Fruit fly (Drosophila melanogaster): ENCODE results near the gene CG15408.

Gene CG15408

dm6 chr2L:3307189-3307588 is 25.4 kb upstream of the CG15408 start:
- TF ChIP-seq Mnt (GFP tag; optimal IDR thresholded peaks at IDR 0.05): no peak
- peak; percentile 3 for TF ChIP-seq kay (GFP tag; ENCODE audit: borderline replicate concordance)
- TF ChIP-seq CG7045 (GFP tag; optimal IDR thresholded peaks at IDR 0.05): no peak
- TF ChIP-seq CG14711 (tag; optimal IDR thresholded peaks at IDR 0.05): no peak
- TF ChIP-seq CG1620 (GFP tag; optimal IDR thresholded peaks at IDR 0.05): no peak
- no peak for TF ChIP-seq cnc (optimal IDR thresholded peaks at IDR 0.05)
- no peak for TF ChIP-seq ovo (GFP tag; optimal IDR thresholded peaks at IDR 0.05)
- TF ChIP-seq CG5204 (GFP tag; optimal IDR thresholded peaks at IDR 0.05): no peak

DNA sequence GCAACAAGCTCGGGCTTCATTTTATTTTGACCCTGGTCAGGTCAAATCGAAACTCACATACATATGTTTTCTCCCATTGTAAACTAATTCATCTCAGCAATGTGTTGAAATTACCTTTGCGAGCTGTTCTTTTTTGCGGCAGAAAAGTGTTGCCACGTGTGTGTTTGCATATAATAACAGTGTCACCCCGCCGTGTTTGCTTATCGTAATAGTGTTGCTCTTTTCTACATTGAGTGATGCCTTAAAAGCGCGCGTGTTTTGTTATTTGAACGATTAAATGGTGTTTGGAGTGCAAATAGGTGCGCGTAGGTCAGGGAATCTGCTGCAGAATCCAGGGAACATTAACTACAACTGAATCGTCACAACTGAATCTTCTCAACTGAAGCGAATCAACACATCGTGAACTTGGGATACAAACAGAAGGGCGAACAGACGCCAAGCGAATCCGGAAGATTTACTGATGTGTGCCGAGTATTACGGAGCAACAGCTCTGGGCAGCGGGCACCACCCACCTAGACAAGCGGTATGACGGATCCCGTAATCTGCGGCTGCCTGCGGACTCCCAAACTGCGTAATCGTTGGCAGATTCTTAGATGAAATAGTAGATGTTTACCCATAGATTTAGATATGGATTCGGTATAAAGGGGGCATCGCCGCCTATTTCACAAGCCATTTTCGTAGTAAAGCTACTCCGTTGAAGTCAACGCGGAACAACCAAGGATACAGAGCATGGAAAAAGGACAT is 23.9 kb upstream of the CG15408 start, which contains the start of gene CG15406:
TSS of gene CG15406 (plus strand) at position 694 of the 744 bp plus-strand sequence.
- no peak for TF ChIP-seq Mnt (GFP tag; optimal IDR thresholded peaks at IDR 0.05)
- peak; percentile 58 for TF ChIP-seq cic (GFP tag; optimal IDR thresholded peaks at IDR 0.05)
- peak; percentile 61 for TF ChIP-seq kay (GFP tag; ENCODE audit: borderline replicate concordance)
- no peak for TF ChIP-seq Hr96 (GFP tag; optimal IDR thresholded peaks at IDR 0.05)

DNA sequence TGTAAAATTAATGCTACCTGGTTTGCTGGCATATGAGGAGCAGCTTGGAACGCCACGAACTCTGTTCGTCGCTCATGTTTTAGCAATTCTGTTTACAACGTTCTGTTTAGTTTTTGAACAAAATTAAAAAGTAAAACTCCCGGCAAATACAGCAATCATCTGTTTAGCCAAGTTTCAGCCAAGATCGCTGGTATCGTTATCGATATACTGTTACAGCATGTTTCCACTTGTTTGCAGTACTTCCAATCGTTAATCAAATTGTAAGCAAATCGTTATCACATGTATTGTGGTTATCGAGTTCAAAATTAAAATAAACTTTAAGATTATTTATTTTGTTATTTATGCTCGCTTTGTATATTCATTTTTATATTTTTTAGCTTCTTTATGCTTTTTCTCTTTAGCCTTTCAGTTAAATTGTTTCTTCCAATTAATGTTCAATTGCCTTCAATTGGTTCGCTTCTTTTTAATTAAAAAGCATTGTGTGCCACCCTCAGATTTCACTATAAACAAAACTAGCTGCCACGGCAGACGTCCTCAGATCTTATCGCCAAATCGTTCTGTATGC is 12.8 kb upstream of the CG15408 start, which contains the start of the genes Fign and CG8837:
TSS of gene Fign (minus strand) at position 142 of the 565 bp plus-strand sequence.
TSS of gene CG8837 (plus strand) at position 515 of the 565 bp plus-strand sequence.
- TF ChIP-seq CG14711 (tag; optimal IDR thresholded peaks at IDR 0.05) (no peak), bab1 (GFP tag; optimal IDR thresholded peaks at IDR 0.05) (no peak), tj (GFP tag; optimal IDR thresholded peaks at IDR 0.05) (no peak), CG11617 (GFP tag; optimal IDR thresholded peaks at IDR 0.05) (no peak)

- TF ChIP-seq CG33017 (tag; optimal IDR thresholded peaks at IDR 0.05) (no peak), tj (GFP tag; optimal IDR thresholded peaks at IDR 0.05) (no peak), cic (GFP tag; optimal IDR thresholded peaks at IDR 0.05) (peak; percentile 54), CG12768 (GFP tag; optimal IDR thresholded peaks at IDR 0.05) (peak; percentile 43), CG11617 (GFP tag; optimal IDR thresholded peaks at IDR 0.05) (peak; percentile 21), Hr96 (GFP tag; optimal IDR thresholded peaks at IDR 0.05) (no peak), Clk (GFP tag; optimal IDR thresholded peaks at IDR 0.05) (no peak), pad (GFP tag; optimal IDR thresholded peaks at IDR 0.05) (peak; percentile 33), toe (GFP tag; optimal IDR thresholded peaks at IDR 0.05) (no peak), cnc (optimal IDR thresholded peaks at IDR 0.05) (no peak)
Measured at dm6 chr2L:3323319-3324287, 9.0 kb upstream of the CG15408 start, which contains the start of gene CG33281. Gene CG33281, plus strand, starts transcription at chr2L:3324237.

dm6 chr2L:3327603-3328002 is 5.0 kb upstream of the CG15408 start, which contains the start of gene CG33282:
Gene CG33282, plus strand, starts transcription at chr2L:3327903.
- no peak for TF ChIP-seq CG14711 (tag; optimal IDR thresholded peaks at IDR 0.05)
- TF ChIP-seq CG33017 (tag; optimal IDR thresholded peaks at IDR 0.05): peak; percentile 31
- TF ChIP-seq CG1620 (GFP tag; optimal IDR thresholded peaks at IDR 0.05): no peak
- no peak for TF ChIP-seq CG7101 (tag; optimal IDR thresholded peaks at IDR 0.05)

DNA sequence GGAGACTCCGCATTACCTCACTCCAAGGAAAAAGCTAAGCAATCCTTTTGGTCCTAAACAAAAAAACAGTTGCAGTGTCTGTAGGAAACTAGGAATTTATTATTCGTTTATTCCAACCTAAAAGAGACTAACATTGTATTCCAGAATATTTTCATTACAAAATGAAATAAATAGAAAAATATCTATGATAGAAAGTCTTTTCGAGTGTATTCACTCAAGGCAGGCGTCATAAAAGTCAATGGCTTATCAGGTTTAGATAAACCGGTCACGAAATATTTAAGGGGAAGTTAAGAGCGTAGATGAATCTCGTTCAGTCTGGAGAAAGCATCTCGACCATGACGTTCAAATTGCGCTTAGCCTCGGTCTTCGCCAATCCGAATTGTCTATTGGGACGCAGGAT is 2.0 kb upstream of the CG15408 start, which contains the start of gene CG3285:
TSS of gene CG3285 (plus strand) at position 301 of the 400 bp plus-strand sequence.
- TF ChIP-seq cnc (optimal IDR thresholded peaks at IDR 0.05) (no peak), CG7045 (GFP tag; optimal IDR thresholded peaks at IDR 0.05) (no peak), bab1 (GFP tag; optimal IDR thresholded peaks at IDR 0.05) (no peak), ovo (GFP tag; optimal IDR thresholded peaks at IDR 0.05) (no peak), CG11617 (GFP tag; optimal IDR thresholded peaks at IDR 0.05) (no peak), Clk (GFP tag; optimal IDR thresholded peaks at IDR 0.05) (no peak), Hr96 (GFP tag; optimal IDR thresholded peaks at IDR 0.05) (no peak), cic (GFP tag; optimal IDR thresholded peaks at IDR 0.05) (no peak), tj (GFP tag; optimal IDR thresholded peaks at IDR 0.05) (no peak), CG33017 (tag; optimal IDR thresholded peaks at IDR 0.05) (no peak), CG7101 (tag; optimal IDR thresholded peaks at IDR 0.05) (no peak), CG14711 (tag; optimal IDR thresholded peaks at IDR 0.05) (no peak)

All from whole organism, adult.